Worm (Caenorhabditis elegans) whole organism, early embryonic: Measurements from ENCODE around the gene nhr-27.

ENCODE experiments used
- B0310.2 ChIP-seq: sonication (generic microtip); optimal IDR thresholded peaks from 2 replicates; lab custom pipeline; 2016; ENCODE audit warnings: mild to moderate bottlenecking, missing genetic modification characterization, missing compliant biosample characterization
- F13C5.2 ChIP-seq: sonication (generic microtip); optimal IDR thresholded peaks from 2 replicates; lab custom pipeline; 2017; ENCODE audit warnings: mild to moderate bottlenecking, missing genetic modification characterization, inconsistent platforms, missing compliant biosample characterization
- aly-1 ChIP-seq: sonication (generic microtip); optimal IDR thresholded peaks from 2 replicates; lab custom pipeline; 2016; ENCODE audit warnings: missing genetic modification characterization, missing compliant biosample characterization
- ama-1 ChIP-seq: fragments of 150-350 bp; optimal IDR thresholded peaks from 2 replicates; lab custom pipeline; 2014
- ceh-36 ChIP-seq: sonication (generic microtip); optimal IDR thresholded peaks from 2 replicates; lab custom pipeline; 2016; ENCODE audit warnings: missing genetic modification characterization, inconsistent platforms, missing compliant biosample characterization
- flt-1 ChIP-seq: fragments of 200-800 bp; sonication (Bioruptor generic); IDR thresholded peaks from 2 replicates; pipeline ENCODE4 v1.3.6; 2022; ENCODE audit warnings: missing genetic modification characterization, missing compliant biosample characterization
- hmbx-1 ChIP-seq: sonication (generic microtip); optimal IDR thresholded peaks from 2 replicates; lab custom pipeline; 2016; ENCODE audit warnings: mild to moderate bottlenecking, missing genetic modification characterization, missing compliant biosample characterization
- hmg-4 ChIP-seq: fragments of 200-800 bp; sonication (Bioruptor generic); optimal IDR thresholded peaks from 2 replicates; lab custom pipeline; 2018; ENCODE audit warnings: mild to moderate bottlenecking, missing genetic modification characterization, missing compliant biosample characterization
- hnd-1 ChIP-seq: sonication (generic microtip); optimal IDR thresholded peaks from 2 replicates; lab custom pipeline; 2016; ENCODE audit warnings: missing genetic modification characterization, missing compliant biosample characterization
- pes-1 ChIP-seq: fragments of 200-800 bp; sonication (Bioruptor generic); IDR thresholded peaks from 2 replicates; pipeline ENCODE4 v1.3.6; 2022; ENCODE audit warnings: missing genetic modification reagents, missing genetic modification characterization, missing compliant biosample characterization
- scrt-1 ChIP-seq: fragments of 200-800 bp; sonication (Bioruptor generic); IDR thresholded peaks from 2 replicates; pipeline ENCODE4 v1.3.6; 2022; ENCODE audit warnings: missing genetic modification characterization, missing compliant biosample characterization
- tbx-11 ChIP-seq: fragments of 200-800 bp; sonication (Bioruptor generic); IDR thresholded peaks from 2 replicates; pipeline ENCODE4 v1.3.6; 2022; ENCODE audit warnings: missing genetic modification characterization, missing compliant biosample characterization
- tbx-37 ChIP-seq: fragments of 200-800 bp; sonication (Bioruptor generic); conservative IDR thresholded peaks from 2 replicates; pipeline ENCODE4 v1.3.6; 2022; ENCODE audit warnings: missing genetic modification reagents, missing genetic modification characterization, missing compliant biosample characterization
- tra-4 ChIP-seq: sonication (generic microtip); optimal IDR thresholded peaks from 2 replicates; lab custom pipeline; 2017; ENCODE audit warnings: missing genetic modification characterization, missing compliant biosample characterization

DNA sequence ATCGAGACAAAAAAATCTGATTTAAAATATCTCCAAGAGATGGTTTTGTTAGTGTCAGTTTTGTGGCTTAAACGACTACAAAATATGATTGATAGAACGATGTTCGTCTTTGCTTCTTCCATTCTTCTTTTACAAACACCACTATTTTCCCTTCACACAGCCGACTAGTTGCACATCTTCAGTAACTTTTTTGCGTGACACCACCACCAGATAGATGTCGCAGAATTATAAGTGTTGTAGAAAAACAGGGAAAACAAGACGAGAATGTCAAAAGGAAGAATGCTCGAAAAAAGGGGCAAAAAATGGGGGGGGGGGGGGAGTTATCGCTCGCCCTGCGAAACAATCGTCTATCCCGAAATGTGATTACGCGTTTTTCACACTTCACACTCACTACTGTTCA is 18.7 kb upstream of the nhr-27 start:
- no peak for TF ChIP-seq ama-1 (lab: Kevin White, UChicago)
- TF ChIP-seq ceh-36 (tag; lab: Kevin White, UChicago) = no peak
- TF ChIP-seq F13C5.2 = no peak
- no peak for TF ChIP-seq tra-4 (tag; lab: Kevin White, UChicago)
- TF ChIP-seq hmg-4 (GFP tag; lab: Kevin White, UChicago) = no peak
- no peak for TF ChIP-seq scrt-1 (GFP tag; lab: Robert Waterston, UW)
- no peak for TF ChIP-seq flt-1 (GFP tag; lab: Robert Waterston, UW)
- no peak for TF ChIP-seq tbx-37 (GFP tag; lab: Robert Waterston, UW)
- TF ChIP-seq B0310.2 (tag; lab: Kevin White, UChicago) = no peak
- no peak for TF ChIP-seq aly-1
- no peak for TF ChIP-seq hnd-1
- no peak for TF ChIP-seq pes-1 (GFP tag; lab: Robert Waterston, UW)
- TF ChIP-seq hmbx-1 = no peak
- TF ChIP-seq tbx-11 = no peak
